Fruit fly (Drosophila melanogaster): ENCODE data around the gene Lint-O.

- TF ChIP-seq CG6808 (GFP tag; optimal IDR thresholded peaks at IDR 0.05) (no peak), fd85E (GFP tag; optimal IDR thresholded peaks at IDR 0.05) (no peak), CG11902 (GFP tag; optimal IDR thresholded peaks at IDR 0.05) (no peak), esn (GFP tag; optimal IDR thresholded peaks at IDR 0.05) (no peak), CG8119 (GFP tag; IDR thresholded peaks at IDR 0.05) (no peak), CG7368 (GFP tag; optimal IDR thresholded peaks at IDR 0.05) (no peak)
Observed at dm6 chrX:2653533-2654296, 44.8 kb upstream of the Lint-O start.

Measured in whole organism, prepupa.